Worm (Caenorhabditis elegans): ENCODE results near the gene F40D4.13.

ce11 chrV:17192238-17192637 is 35.2 kb upstream of the F40D4.13 start, which contains the start of gene srz-47:
- no peak for TF ChIP-seq ref-1 (GFP tag; conservative IDR thresholded peaks at IDR 0.05)
- no peak for TF ChIP-seq med-1 (GFP tag; optimal IDR thresholded peaks at IDR 0.05; ENCODE audit: insufficient read depth)
- no peak for TF ChIP-seq tab-1 (GFP tag; IDR thresholded peaks at IDR 0.05)

Data from whole organism, midembryonic.